Fruit fly (Drosophila melanogaster) whole organism, adult: ENCODE measurements around the gene CG33333.

ENCODE experiments used
- CG12768 ChIP-seq: fragments of 200-800 bp; sonication (Bioruptor generic); optimal IDR thresholded peaks from 2 replicates; lab custom pipeline; 2017; ENCODE audit warnings: missing biosample characterization, missing genetic modification characterization, mild to moderate bottlenecking, moderate library complexity, missing genetic modification reagents
- CG5204 ChIP-seq: fragments of 200-800 bp; sonication (Bioruptor generic); optimal IDR thresholded peaks from 2 replicates; lab custom pipeline; 2016; ENCODE audit warnings: missing biosample characterization, missing genetic modification characterization
- CG7045 ChIP-seq: fragments of 200-800 bp; sonication (Bioruptor generic); optimal IDR thresholded peaks from 2 replicates; lab custom pipeline; 2017; ENCODE audit warnings: missing biosample characterization, mild to moderate bottlenecking, missing genetic modification characterization
- CG7101 ChIP-seq: fragments of 200-800 bp; sonication (Bioruptor generic); optimal IDR thresholded peaks from 2 replicates; lab custom pipeline; 2018; ENCODE audit warnings: missing biosample characterization, mild to moderate bottlenecking, missing genetic modification characterization, moderate library complexity
- Clk ChIP-seq: fragments of 200-800 bp; sonication (Bioruptor generic); optimal IDR thresholded peaks from 2 replicates; lab custom pipeline; 2017; ENCODE audit warnings: missing biosample characterization, missing genetic modification characterization
- Crg-1 ChIP-seq: fragments of 200-800 bp; sonication (Bioruptor generic); optimal IDR thresholded peaks from 2 replicates; lab custom pipeline; 2016; ENCODE audit warnings: missing biosample characterization, missing genetic modification characterization
- Hr96 ChIP-seq: fragments of 200-800 bp; sonication (Bioruptor generic); optimal IDR thresholded peaks from 2 replicates; lab custom pipeline; 2016; ENCODE audit warnings: missing biosample characterization, missing genetic modification characterization
- Mnt ChIP-seq: fragments of 200-800 bp; sonication (Bioruptor generic); optimal IDR thresholded peaks from 2 replicates; lab custom pipeline; 2016; ENCODE audit warnings: missing biosample characterization, mild to moderate bottlenecking, missing genetic modification characterization
- cic ChIP-seq: fragments of 200-800 bp; sonication (Bioruptor generic); optimal IDR thresholded peaks from 2 replicates; lab custom pipeline; 2017; ENCODE audit warnings: missing biosample characterization, mild to moderate bottlenecking, missing genetic modification characterization, moderate library complexity
- kay ChIP-seq: fragments of 200-800 bp; sonication (Bioruptor generic); peaks from one replicate; lab custom pipeline; 2016; ENCODE audit warnings: missing biosample characterization, missing genetic modification characterization, borderline replicate concordance
- ovo ChIP-seq: fragments of 200-800 bp; sonication (Bioruptor generic); optimal IDR thresholded peaks from 2 replicates; lab custom pipeline; 2016; ENCODE audit warnings: missing biosample characterization, missing genetic modification characterization
- pad ChIP-seq: fragments of 200-800 bp; sonication (Bioruptor generic); optimal IDR thresholded peaks from 3 replicates; lab custom pipeline; 2017; ENCODE audit warnings: missing biosample characterization, missing genetic modification characterization, mild to moderate bottlenecking, moderate library complexity, missing genetic modification reagents

dm6 chr3R:17385329-17386019 is 31.8 kb upstream of the CG33333 start:
- TF ChIP-seq CG7101 (tag; lab: Kevin White, UChicago) (peak; percentile 73), ovo (GFP tag; lab: Kevin White, UChicago) (peak; percentile 59), Hr96 (peak; percentile 74), CG5204 (GFP tag; lab: Kevin White, UChicago) (peak; percentile 68), kay (GFP tag; lab: Kevin White, UChicago) (no peak), CG7045 (GFP tag; lab: Kevin White, UChicago) (peak; percentile 65), Crg-1 (peak; percentile 78), cic (GFP tag; lab: Kevin White, UChicago) (peak; percentile 56), pad (GFP tag; lab: Kevin White, UChicago) (peak; percentile 60), CG12768 (GFP tag; lab: Kevin White, UChicago) (peak; percentile 23), Mnt (GFP tag; lab: Kevin White, UChicago) (peak; percentile 70), Clk (GFP tag; lab: Kevin White, UChicago) (no peak)
